Worm (Caenorhabditis elegans): ENCODE measurements around the gene nhr-47.

Gene nhr-47

DNA sequence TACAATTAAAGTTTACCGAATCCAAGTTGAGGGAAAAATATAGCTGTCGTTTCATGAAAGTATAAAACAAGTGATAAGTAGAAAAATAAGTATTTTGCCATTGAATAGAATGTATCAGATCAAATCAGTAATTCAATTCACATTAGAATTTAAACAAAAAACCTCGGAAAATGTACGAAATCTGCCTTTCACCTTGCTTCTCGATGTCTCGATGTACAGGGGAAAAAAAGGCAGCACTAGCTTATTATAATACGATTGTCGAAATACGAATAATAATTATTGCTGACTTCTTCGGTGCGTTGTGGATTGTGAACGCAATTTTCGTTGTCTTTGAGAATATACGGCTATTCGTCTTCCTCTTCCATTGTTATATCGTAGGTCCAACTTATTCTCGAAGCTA, 16.3 kb upstream of the nhr-47 start, which contains the start of gene grl-18:
grl-18 (minus strand) TSS at position 101 of the 400 bp plus-strand sequence.
- no peak for TF ChIP-seq egl-13 (tag; optimal IDR thresholded peaks at IDR 0.05)
- TF ChIP-seq C34B4.2 (tag; optimal IDR thresholded peaks at IDR 0.05), result no peak
- TF ChIP-seq ets-5 (GFP tag; IDR thresholded peaks at IDR 0.05), result no peak
- TF ChIP-seq aha-1 (tag; optimal IDR thresholded peaks at IDR 0.05), result no peak
- TF ChIP-seq xbp-1 (tag; optimal IDR thresholded peaks at IDR 0.05), result no peak
- no peak for TF ChIP-seq mdl-1 (tag; optimal IDR thresholded peaks at IDR 0.05)
- TF ChIP-seq efl-3 (GFP tag; optimal IDR thresholded peaks at IDR 0.05), result no peak
- no peak for TF ChIP-seq unc-30 (tag; optimal IDR thresholded peaks at IDR 0.05)
- no peak for TF ChIP-seq fkh-4 (tag; optimal IDR thresholded peaks at IDR 0.05; ENCODE audit: borderline replicate concordance)
- TF ChIP-seq lin-13 (GFP tag; optimal IDR thresholded peaks at IDR 0.05), result no peak
- no peak for TF ChIP-seq ztf-4 (tag; optimal IDR thresholded peaks at IDR 0.05)
- TF ChIP-seq nhr-12 (tag; optimal IDR thresholded peaks at IDR 0.05), result no peak

DNA sequence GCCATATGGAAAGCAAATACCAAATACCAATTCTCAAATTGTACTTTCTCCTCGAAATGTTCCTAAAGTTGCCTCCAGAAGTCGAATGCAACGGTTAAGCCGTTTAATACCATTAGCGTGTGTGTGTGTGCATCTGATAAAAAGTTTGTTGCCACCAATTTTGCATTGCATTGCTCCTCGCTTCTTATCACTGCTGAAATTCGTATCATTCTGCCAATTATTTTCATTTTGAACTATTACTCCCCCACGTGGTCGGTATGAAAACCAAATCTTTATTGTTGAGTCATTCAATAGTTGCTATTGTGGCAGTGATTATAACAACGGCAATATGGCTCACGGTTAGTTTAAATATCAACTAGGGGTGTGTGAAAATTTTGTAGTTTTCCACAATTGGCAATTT, 14.8 kb upstream of the nhr-47 start, which contains the start of gene T05C3.6:
T05C3.6 (plus strand) TSS at position 241 of the 400 bp plus-strand sequence.
- TF ChIP-seq sox-4 (tag; optimal IDR thresholded peaks at IDR 0.05), result no peak
- TF ChIP-seq pag-3 (tag; optimal IDR thresholded peaks at IDR 0.05; ENCODE audit: borderline replicate concordance, insufficient read depth), result no peak
- TF ChIP-seq mab-9 (GFP tag; IDR thresholded peaks at IDR 0.05), result no peak
- peak; percentile 76 for TF ChIP-seq elt-2 (tag; optimal IDR thresholded peaks at IDR 0.05)
- TF ChIP-seq ets-5 (GFP tag; IDR thresholded peaks at IDR 0.05), result no peak
- peak in 1 of 2 experiments; percentile 19 for TF ChIP-seq lin-35 (GFP tag; optimal IDR thresholded peaks at IDR 0.05)
- no peak for TF ChIP-seq isw-1 (GFP tag; IDR thresholded peaks at IDR 0.05)
- TF ChIP-seq swsn-7 (tag; optimal IDR thresholded peaks at IDR 0.05), result no peak
- TF ChIP-seq egl-13 (tag; optimal IDR thresholded peaks at IDR 0.05), result no peak

DNA sequence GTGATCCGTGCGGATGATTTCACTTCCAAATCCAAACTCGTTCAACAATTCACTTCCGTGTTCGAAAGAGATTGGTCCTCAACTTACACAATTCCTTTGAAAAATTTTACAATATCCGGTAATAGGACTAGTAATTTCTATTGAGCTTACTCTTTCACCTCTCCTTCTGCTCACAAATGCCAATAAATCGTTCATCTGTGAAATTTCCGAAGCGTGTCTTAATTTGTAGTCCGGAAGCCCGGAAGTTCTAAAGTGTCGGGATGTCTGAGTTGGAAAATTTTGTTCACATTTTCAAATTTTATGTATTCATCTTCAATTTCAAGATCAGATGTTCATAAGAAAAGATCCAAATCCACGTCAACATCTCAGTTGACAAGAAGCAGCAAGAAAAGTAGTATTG, 11.6 kb upstream of the nhr-47 start, which contains the start of gene T05C3.2:
T05C3.2 (plus strand) TSS at position 301 of the 400 bp plus-strand sequence.
- no peak for TF ChIP-seq egl-27 (tag; optimal IDR thresholded peaks at IDR 0.05)
- TF ChIP-seq ces-1 (GFP tag; optimal IDR thresholded peaks at IDR 0.05), result no peak
- TF ChIP-seq xbp-1 (tag; optimal IDR thresholded peaks at IDR 0.05), result no peak
- TF ChIP-seq skn-1 (tag; optimal IDR thresholded peaks at IDR 0.05), result no peak

- TF ChIP-seq efl-3 (GFP tag; optimal IDR thresholded peaks at IDR 0.05) (no peak), hpl-2 (GFP tag; optimal IDR thresholded peaks at IDR 0.05) (no peak), pqm-1 (tag; optimal IDR thresholded peaks at IDR 0.05) (no peak), egl-13 (tag; optimal IDR thresholded peaks at IDR 0.05) (no peak), unc-130 (tag; optimal IDR thresholded peaks at IDR 0.05) (no peak), nhr-12 (tag; optimal IDR thresholded peaks at IDR 0.05) (no peak), nhr-77 (tag; optimal IDR thresholded peaks at IDR 0.05) (no peak), tlp-1 (tag; optimal IDR thresholded peaks at IDR 0.05) (no peak), nhr-28 (tag; optimal IDR thresholded peaks at IDR 0.05) (no peak), nhr-47 (tag; optimal IDR thresholded peaks at IDR 0.05) (no peak), lin-15B (tag; optimal IDR thresholded peaks at IDR 0.05) (no peak), ceh-90 (tag; optimal IDR thresholded peaks at IDR 0.05) (no peak), nhr-71 (tag; optimal IDR thresholded peaks at IDR 0.05) (no peak), lin-13 (GFP tag; optimal IDR thresholded peaks at IDR 0.05) (no peak), pag-3 (tag; optimal IDR thresholded peaks at IDR 0.05; ENCODE audit: borderline replicate concordance, insufficient read depth) (no peak), swsn-7 (tag; optimal IDR thresholded peaks at IDR 0.05) (no peak), mep-1 (tag; optimal IDR thresholded peaks at IDR 0.05) (no peak), fos-1 (tag; optimal IDR thresholded peaks at IDR 0.05) (no peak), irx-1 (tag; optimal IDR thresholded peaks at IDR 0.05) (no peak)
Measured at ce11 chrV:5499475-5499874, 5.6 kb upstream of the nhr-47 start.

ce11 chrV:5502701-5503100, 2.4 kb upstream of the nhr-47 start:
- TF ChIP-seq ztf-11 (tag; optimal IDR thresholded peaks at IDR 0.05) (no peak), lin-35 (GFP tag; optimal IDR thresholded peaks at IDR 0.05) (peak in 1 of 2 experiments; percentile 5), ama-1 (optimal IDR thresholded peaks at IDR 0.05) (peak; percentile 38)
